Fruit fly (Drosophila melanogaster): ENCODE results near the gene CG5167.

Gene CG5167

DNA sequence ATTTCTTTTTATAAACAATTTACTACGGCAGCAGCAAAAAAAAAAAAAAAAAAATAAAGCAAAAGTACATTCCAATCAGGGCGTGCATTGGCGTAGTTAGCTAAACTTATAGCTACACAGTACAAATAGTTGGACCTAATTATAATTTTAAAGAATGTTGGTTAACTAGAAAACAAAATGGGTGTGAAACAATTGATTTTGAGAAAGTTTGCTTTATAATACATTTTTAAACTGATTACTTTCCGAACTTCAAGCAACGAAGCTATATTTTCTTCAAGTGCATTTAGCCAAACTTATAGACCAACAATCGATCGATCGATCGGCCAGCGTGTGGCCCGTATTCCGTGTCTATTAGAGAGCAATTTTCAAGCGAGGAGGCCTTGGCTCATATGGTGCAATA lies 45.0 kb downstream of the CG5167 start (continued):
- TF ChIP-seq svp (GFP tag) = peak; percentile 51
- peak; percentile 29 for TF ChIP-seq CG8632 (GFP tag; optimal IDR thresholded peaks at IDR 0.05)
- TF ChIP-seq Sox102F (GFP tag; optimal IDR thresholded peaks at IDR 0.05) = no peak
- TF ChIP-seq pdm3 (GFP tag; optimal IDR thresholded peaks at IDR 0.05) = no peak
- TF ChIP-seq CG11762 (GFP tag; optimal IDR thresholded peaks at IDR 0.05; ENCODE audit: insufficient read depth) = peak; percentile 6
- peak; percentile 14 for TF ChIP-seq CG8319 (GFP tag; optimal IDR thresholded peaks at IDR 0.05)

DNA sequence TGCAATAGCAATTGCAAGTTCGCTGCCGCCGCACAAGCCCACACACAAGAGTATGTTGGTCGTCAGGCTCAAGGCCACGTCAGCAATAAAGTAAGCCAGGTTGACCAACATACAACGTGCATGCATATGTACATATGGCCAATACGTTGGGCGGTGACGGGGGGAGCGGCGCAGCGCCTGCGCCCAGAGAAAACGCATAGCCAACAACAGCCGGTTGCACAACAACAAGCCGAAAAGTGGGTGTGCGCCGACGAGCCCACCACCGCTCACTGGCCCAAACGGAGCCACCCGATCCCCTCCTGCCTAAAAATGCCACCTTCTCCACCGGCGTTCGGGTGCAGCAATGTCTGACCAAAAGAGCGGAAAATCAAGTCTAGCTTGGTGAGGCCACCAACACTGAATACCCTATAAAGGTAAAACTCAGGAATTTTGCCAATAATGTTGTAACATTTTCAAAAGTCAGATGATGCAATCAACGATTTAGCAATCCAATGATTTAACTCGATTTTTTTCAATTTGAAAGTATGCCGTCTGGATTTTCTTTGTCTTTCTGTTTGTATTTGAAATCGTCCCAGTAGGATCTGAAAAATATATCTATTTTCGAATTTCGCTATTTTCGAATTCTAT lies 45.7 kb downstream of the CG5167 start, which contains the start of gene CG5509:
TSS of gene CG5509 (plus strand) at position 577 of the 627 bp plus-strand sequence.
- TF ChIP-seq CG6854 (GFP tag; optimal IDR thresholded peaks at IDR 0.05) = no peak
- no peak for TF ChIP-seq CG4318 (GFP tag; optimal IDR thresholded peaks at IDR 0.05)
- no peak for TF ChIP-seq CG34406 (GFP tag; optimal IDR thresholded peaks at IDR 0.05)
- TF ChIP-seq CG15336 (GFP tag; IDR thresholded peaks at IDR 0.05) = peak; percentile 29; the same call in 1 of the 2 replicates
- no peak for TF ChIP-seq CG6276 (GFP tag; optimal IDR thresholded peaks at IDR 0.05)
- TF ChIP-seq Eip78C (GFP tag) = peak; percentile 22
- TF ChIP-seq eg (GFP tag; IDR thresholded peaks at IDR 0.05) = peak; percentile 52; the same call in 2 of the 3 replicates
- no peak for TF ChIP-seq CG3919 (GFP tag; optimal IDR thresholded peaks at IDR 0.05)
- TF ChIP-seq dsx (GFP tag; optimal IDR thresholded peaks at IDR 0.05; ENCODE audit: poor library complexity, severe bottlenecking) = peak; percentile 28
- TF ChIP-seq salr (GFP tag; optimal IDR thresholded peaks at IDR 0.05) = no peak

DNA sequence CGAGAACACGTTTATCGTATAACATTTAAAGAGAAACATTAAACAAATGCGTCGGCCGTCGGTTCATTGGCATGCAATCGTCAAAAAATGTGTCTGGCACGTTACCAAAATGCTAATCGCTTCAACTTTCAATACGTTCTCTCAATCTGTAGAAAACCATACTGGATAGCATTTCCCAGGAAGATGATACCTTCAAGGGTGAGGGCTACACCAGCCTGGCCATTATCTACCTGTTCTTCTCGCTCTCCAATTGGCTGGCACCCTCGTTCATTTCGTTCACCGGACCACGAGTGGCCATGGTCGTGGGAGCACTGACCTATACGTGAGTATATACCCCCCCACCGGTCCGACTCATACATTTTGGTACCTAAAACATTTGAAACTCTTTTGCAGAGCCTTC lies 48.2 kb downstream of the CG5167 start:
- TF ChIP-seq CG8632 (GFP tag; optimal IDR thresholded peaks at IDR 0.05) (no peak), CG10631 (GFP tag; optimal IDR thresholded peaks at IDR 0.05) (no peak), fd59A (GFP tag; optimal IDR thresholded peaks at IDR 0.05) (no peak), Eip75B (GFP tag; optimal IDR thresholded peaks at IDR 0.05) (no peak), achi (GFP tag; optimal IDR thresholded peaks at IDR 0.05) (no peak), Eip78C (GFP tag) (no peak), CG1621 (tag; optimal IDR thresholded peaks at IDR 0.05) (no peak)

DNA sequence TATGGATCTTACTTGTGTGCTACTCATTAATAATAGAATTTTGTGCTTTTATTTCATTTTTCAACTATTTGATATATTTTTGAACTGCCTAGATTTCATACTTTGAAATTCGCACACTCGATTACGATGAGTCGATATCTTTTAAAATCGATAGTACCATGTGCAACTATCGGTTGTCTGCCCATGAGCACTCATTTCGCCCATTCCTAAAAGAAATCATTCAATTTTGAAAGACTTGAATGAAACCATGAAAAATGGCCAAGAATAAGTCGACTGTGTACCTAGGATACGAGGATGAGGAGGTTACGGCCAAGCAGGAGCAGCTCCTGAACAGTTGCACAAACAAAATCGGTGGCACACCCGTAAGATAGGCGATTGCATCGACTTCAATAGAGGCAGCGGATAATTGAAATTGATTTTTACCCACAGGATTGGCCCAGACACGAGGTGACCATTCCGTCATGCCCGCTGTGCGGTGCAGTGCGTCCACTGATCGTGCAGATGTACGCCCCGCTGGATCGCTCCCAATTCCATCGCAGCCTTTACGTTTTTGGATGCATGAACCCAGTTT lies 50.1 kb downstream of the CG5167 start, which contains the start of gene trus:
TSS of gene trus (plus strand) at position 204 of the 571 bp plus-strand sequence.
- TF ChIP-seq esn (GFP tag; optimal IDR thresholded peaks at IDR 0.05) = peak; percentile 27
- no peak for TF ChIP-seq ss (GFP tag; optimal IDR thresholded peaks at IDR 0.05)
- TF ChIP-seq CG15336 (GFP tag; IDR thresholded peaks at IDR 0.05) = no peak
- TF ChIP-seq CG3919 (GFP tag; optimal IDR thresholded peaks at IDR 0.05) = no peak
- TF ChIP-seq CG6854 (GFP tag; optimal IDR thresholded peaks at IDR 0.05) = no peak
- no peak for TF ChIP-seq vri (GFP tag; optimal IDR thresholded peaks at IDR 0.05)
- no peak for TF ChIP-seq Eip75B (GFP tag; optimal IDR thresholded peaks at IDR 0.05)
